Worm (Caenorhabditis elegans): Measurements from ENCODE around the gene gpx-5.
A peak's percentile ranks its signal among the peaks of the same experiment; 100 is the strongest.

gpx-5 gene

ce11 chrX:9608127-9608526 lies 23.7 kb downstream of the gpx-5 start:
- TF ChIP-seq unc-55 (GFP tag; optimal IDR thresholded peaks at IDR 0.05) (peak; percentile 37), ceh-2 (tag; optimal IDR thresholded peaks at IDR 0.05) (no peak)

DNA sequence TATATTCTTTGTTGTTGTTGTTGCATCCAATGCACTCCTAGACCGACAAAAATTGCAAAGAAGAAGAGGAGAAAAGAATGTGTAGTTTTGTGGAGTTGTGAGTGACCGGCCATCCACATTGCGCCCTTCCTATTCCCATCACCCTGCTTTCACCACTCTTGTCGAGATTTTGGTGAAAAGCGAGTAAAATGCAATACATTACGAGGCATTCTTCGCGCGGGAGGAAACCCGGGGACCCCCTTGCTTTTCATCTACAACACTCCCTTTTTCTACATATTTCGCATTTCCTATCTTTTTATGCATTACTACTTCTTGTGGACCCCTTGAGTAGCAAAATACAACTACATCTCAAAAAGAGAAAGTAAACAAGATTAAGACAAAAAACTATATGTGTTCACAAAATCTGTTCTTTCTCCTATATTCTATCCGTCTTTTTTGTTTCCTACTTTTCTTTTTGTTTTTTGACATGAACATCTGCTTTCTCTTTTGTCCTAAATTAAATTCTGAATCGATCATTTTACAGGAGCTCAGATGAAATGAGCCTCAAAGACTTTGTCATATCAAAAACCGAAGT lies 25.7 kb downstream of the gpx-5 start, which contains the start of gene C11E4.6:
TSS of gene C11E4.6 (plus strand) at position 524 of the 574 bp plus-strand sequence.
- TF ChIP-seq mec-3 (tag; optimal IDR thresholded peaks at IDR 0.05; ENCODE audit: borderline replicate concordance) (no peak), unc-42 (tag; optimal IDR thresholded peaks at IDR 0.05) (peak; percentile 14), fax-1 (tag; optimal IDR thresholded peaks at IDR 0.05) (no peak)

DNA sequence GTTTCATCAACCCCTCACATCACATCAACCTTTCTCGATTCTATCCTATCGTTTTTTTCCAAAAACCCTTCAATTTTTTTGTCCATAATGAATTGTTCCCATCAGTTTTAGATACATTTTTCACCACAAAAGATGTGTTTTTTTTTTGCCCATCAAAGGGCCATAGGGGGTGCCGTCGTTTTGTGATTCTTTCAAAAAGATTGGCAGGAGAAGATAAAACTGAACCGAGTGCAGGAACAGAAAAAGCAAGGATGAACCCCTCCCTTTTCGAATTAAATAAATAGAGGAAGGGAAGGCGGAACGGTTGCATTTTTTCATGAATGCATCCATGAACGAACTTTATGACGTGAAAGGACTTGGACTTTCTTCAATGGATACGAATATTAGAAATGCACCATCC lies 32.5 kb downstream of the gpx-5 start, which contains the start of gene C11E4.7:
TSS of gene C11E4.7 (plus strand) at position 301 of the 400 bp plus-strand sequence.
- TF ChIP-seq pha-4 (tag; optimal IDR thresholded peaks at IDR 0.05) (no peak), npax-4 (tag; optimal IDR thresholded peaks at IDR 0.05) (no peak), K09A11.1 (tag; optimal IDR thresholded peaks at IDR 0.05; ENCODE audit: insufficient read depth) (no peak)

DNA sequence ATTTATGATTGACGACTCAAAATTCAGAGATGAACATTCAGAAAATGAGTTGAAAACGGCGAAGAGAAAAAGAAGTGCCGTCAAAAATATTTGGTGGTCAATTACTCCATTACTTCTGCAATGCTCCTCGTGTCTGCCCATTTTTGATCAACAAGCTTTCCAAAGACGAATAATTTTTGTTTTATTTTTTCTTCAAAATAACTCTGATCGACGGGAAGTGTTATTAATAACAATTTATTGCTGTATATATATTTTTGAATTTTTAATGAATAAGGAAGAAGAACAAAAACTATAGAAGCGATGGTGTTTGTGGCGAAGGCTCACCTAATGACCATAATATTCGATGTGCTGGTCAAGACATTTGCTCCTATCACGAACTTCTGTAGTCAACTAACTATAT lies 35.7 kb downstream of the gpx-5 start, which contains the start of gene C11E4.8:
TSS of gene C11E4.8 (plus strand) at position 301 of the 400 bp plus-strand sequence.
- TF ChIP-seq hlh-6 (tag; optimal IDR thresholded peaks at IDR 0.05) (no peak), ahr-1 (tag; optimal IDR thresholded peaks at IDR 0.05) (no peak), nfya-1 (tag; optimal IDR thresholded peaks at IDR 0.05) (no peak), eyg-1 (tag; optimal IDR thresholded peaks at IDR 0.05) (no peak), ceh-48 (tag; optimal IDR thresholded peaks at IDR 0.05) (no peak), pha-4 (tag; optimal IDR thresholded peaks at IDR 0.05) (no peak), dve-1 (tag; optimal IDR thresholded peaks at IDR 0.05) (no peak), T23F11.4 (GFP tag; optimal IDR thresholded peaks at IDR 0.05) (no peak), pros-1 (tag; optimal IDR thresholded peaks at IDR 0.05) (no peak), tbx-2 (tag; optimal IDR thresholded peaks at IDR 0.05) (no peak), sox-4 (tag; optimal IDR thresholded peaks at IDR 0.05) (no peak), fax-1 (tag; optimal IDR thresholded peaks at IDR 0.05) (no peak), madf-2 (tag; optimal IDR thresholded peaks at IDR 0.05) (no peak), dmd-4 (tag; optimal IDR thresholded peaks at IDR 0.05; ENCODE audit: borderline replicate concordance) (no peak), K09A11.1 (tag; optimal IDR thresholded peaks at IDR 0.05; ENCODE audit: insufficient read depth) (no peak)

- no peak for TF ChIP-seq ceh-45 (GFP tag; IDR thresholded peaks at IDR 0.05)
- TF ChIP-seq ceh-6 (GFP tag; optimal IDR thresholded peaks at IDR 0.05) = peak; percentile 2
- peak; percentile 45 for TF ChIP-seq syd-9 (tag; optimal IDR thresholded peaks at IDR 0.05)
- no peak for TF ChIP-seq ceh-22 (tag; optimal IDR thresholded peaks at IDR 0.05)
- peak; percentile 31 for TF ChIP-seq ttx-3 (tag; optimal IDR thresholded peaks at IDR 0.05)
- peak; percentile 22 for TF ChIP-seq sdc-2 (tag; optimal IDR thresholded peaks at IDR 0.05)
- no peak for TF ChIP-seq F13H6.1 (tag; optimal IDR thresholded peaks at IDR 0.05)
- no peak for TF ChIP-seq pqm-1 (tag; optimal IDR thresholded peaks at IDR 0.05)
- TF ChIP-seq elt-4 (tag; optimal IDR thresholded peaks at IDR 0.05) = no peak
- TF ChIP-seq ceh-48 (tag; optimal IDR thresholded peaks at IDR 0.05) = peak; percentile 4
- peak; percentile 11 for TF ChIP-seq T23F11.4 (GFP tag; optimal IDR thresholded peaks at IDR 0.05)
- peak; percentile 13 for TF ChIP-seq lin-11 (tag; optimal IDR thresholded peaks at IDR 0.05)
- peak; percentile 13 for TF ChIP-seq ceh-19 (GFP tag; optimal IDR thresholded peaks at IDR 0.05)
- peak; percentile 16 for TF ChIP-seq sox-4 (tag; optimal IDR thresholded peaks at IDR 0.05)
- TF ChIP-seq C08G9.2 (tag; optimal IDR thresholded peaks at IDR 0.05) = peak; percentile 0
- peak; percentile 13 for TF ChIP-seq gmeb-2 (tag; optimal IDR thresholded peaks at IDR 0.05)
- TF ChIP-seq nhr-232 (tag; optimal IDR thresholded peaks at IDR 0.05) = peak; percentile 18
- TF ChIP-seq ceh-14 (tag; optimal IDR thresholded peaks at IDR 0.05) = no peak
- TF ChIP-seq sox-2 (GFP tag; IDR thresholded peaks at IDR 0.05) = peak; percentile 9; the same call in 1 of the 2 replicates
- TF ChIP-seq hlh-15 (tag; optimal IDR thresholded peaks at IDR 0.05) = peak; percentile 19
- TF ChIP-seq elt-2 (tag; optimal IDR thresholded peaks at IDR 0.05) = peak; percentile 54
- peak; percentile 5 for TF ChIP-seq madf-2 (tag; optimal IDR thresholded peaks at IDR 0.05)
- no peak for TF ChIP-seq fax-1 (tag; optimal IDR thresholded peaks at IDR 0.05)
- TF ChIP-seq che-1 (tag; optimal IDR thresholded peaks at IDR 0.05) = peak; percentile 49
- peak; percentile 27 for TF ChIP-seq pat-9 (tag; optimal IDR thresholded peaks at IDR 0.05)
- TF ChIP-seq Y22D7AL.16 (tag; optimal IDR thresholded peaks at IDR 0.05) = peak; percentile 61
- peak; percentile 38 for TF ChIP-seq C38D4.7 (GFP tag; optimal IDR thresholded peaks at IDR 0.05)
These were observed 38.1 kb downstream of the gpx-5 start for ce11 chrX:9622609-9623008.

All from whole organism, late embryonic.